Worm (Caenorhabditis elegans) whole organism, late embryonic: ENCODE data around the gene spp-27.

Experiments used
- F13H6.1 ChIP-seq: sonication (generic microtip); optimal IDR thresholded peaks from 2 replicates; lab custom pipeline; 2016; ENCODE audit warnings: missing genetic modification characterization, missing compliant biosample characterization
- K02D7.2 ChIP-seq: sonication (generic microtip); optimal IDR thresholded peaks from 2 replicates; lab custom pipeline; 2017; ENCODE audit warnings: mild to moderate bottlenecking, missing genetic modification characterization, missing compliant biosample characterization
- T23F11.4 ChIP-seq: fragments of 200-800 bp; sonication (Bioruptor generic); optimal IDR thresholded peaks from 2 replicates; lab custom pipeline; 2018; ENCODE audit warnings: mild to moderate bottlenecking, missing genetic modification characterization, missing compliant biosample characterization
- ama-1 ChIP-seq: fragments of 150-350 bp; optimal IDR thresholded peaks from 2 replicates; lab custom pipeline; 2014
- ceh-18 ChIP-seq: sonication (generic microtip); optimal IDR thresholded peaks from 2 replicates; lab custom pipeline; 2016; ENCODE audit warnings: missing genetic modification characterization, missing compliant biosample characterization
- ceh-2 ChIP-seq: sonication (generic microtip); optimal IDR thresholded peaks from 2 replicates; lab custom pipeline; 2016; ENCODE audit warnings: missing genotype, missing genetic modification characterization, missing compliant biosample characterization
- ceh-22 ChIP-seq: sonication (generic microtip); optimal IDR thresholded peaks from 2 replicates; lab custom pipeline; 2017; ENCODE audit warnings: missing biosample characterization, missing genetic modification characterization
- ceh-34 ChIP-seq: sonication (generic microtip); optimal IDR thresholded peaks from 2 replicates; lab custom pipeline; 2016; ENCODE audit warnings: mild to moderate bottlenecking, missing genetic modification characterization, missing compliant biosample characterization
- ceh-45 ChIP-seq: fragments of 200-800 bp; sonication (Bioruptor generic); IDR thresholded peaks from 2 replicates; pipeline ENCODE4 v1.3.6; 2022; ENCODE audit warnings: missing genetic modification reagents, missing genetic modification characterization, missing compliant biosample characterization
- ceh-48 ChIP-seq: sonication (generic microtip); optimal IDR thresholded peaks from 2 replicates; lab custom pipeline; 2016; ENCODE audit warnings: missing genetic modification characterization, inconsistent platforms, missing compliant biosample characterization
- ceh-9 ChIP-seq: sonication (generic microtip); optimal IDR thresholded peaks from 2 replicates; lab custom pipeline; 2016; ENCODE audit warnings: mild to moderate bottlenecking, missing genetic modification characterization, inconsistent platforms, missing compliant biosample characterization
- elt-2 ChIP-seq: sonication (generic microtip); optimal IDR thresholded peaks from 2 replicates; lab custom pipeline; 2016; ENCODE audit warnings: missing genetic modification reagents, missing genetic modification characterization, missing compliant biosample characterization
- elt-4 ChIP-seq: sonication (generic microtip); optimal IDR thresholded peaks from 2 replicates; lab custom pipeline; 2016; ENCODE audit warnings: missing genetic modification characterization, missing compliant biosample characterization
- fkh-6 ChIP-seq: sonication (generic microtip); optimal IDR thresholded peaks from 2 replicates; lab custom pipeline; 2016; ENCODE audit warnings: missing genetic modification characterization, missing compliant biosample characterization
- gmeb-2 ChIP-seq: sonication (generic microtip); optimal IDR thresholded peaks from 2 replicates; lab custom pipeline; 2016; ENCODE audit warnings: missing genetic modification characterization, inconsistent platforms, missing compliant biosample characterization
- hlh-30 ChIP-seq: sonication (generic microtip); optimal IDR thresholded peaks from 2 replicates; lab custom pipeline; 2017; ENCODE audit warnings: antibody characterized with exemption, missing genetic modification characterization, missing compliant biosample characterization; ENCODE audit not compliant: insufficient read depth
- hlh-8 ChIP-seq: sonication (generic microtip); optimal IDR thresholded peaks from 2 replicates; lab custom pipeline; 2016; ENCODE audit warnings: missing genotype, missing genetic modification characterization, missing compliant biosample characterization
- lim-6 ChIP-seq: sonication (generic microtip); optimal IDR thresholded peaks from 2 replicates; lab custom pipeline; 2016; ENCODE audit warnings: missing genetic modification characterization, missing compliant biosample characterization
- madf-2 ChIP-seq: sonication (generic microtip); optimal IDR thresholded peaks from 2 replicates; lab custom pipeline; 2017; ENCODE audit warnings: missing genetic modification characterization, missing compliant biosample characterization
- mec-3 ChIP-seq: sonication (generic microtip); optimal IDR thresholded peaks from 2 replicates; lab custom pipeline; 2016; ENCODE audit warnings: borderline replicate concordance, missing genetic modification characterization, missing compliant biosample characterization
- nhr-232 ChIP-seq: sonication (generic microtip); optimal IDR thresholded peaks from 2 replicates; lab custom pipeline; 2016; ENCODE audit warnings: missing genetic modification characterization, missing compliant biosample characterization
- odd-2 ChIP-seq: sonication (generic microtip); optimal IDR thresholded peaks from 2 replicates; lab custom pipeline; 2017; ENCODE audit warnings: antibody characterized with exemption, mild to moderate bottlenecking, missing genetic modification characterization, missing compliant biosample characterization
- pat-9 ChIP-seq: fragments of 200-800 bp; sonication (Bioruptor generic); optimal IDR thresholded peaks from 2 replicates; lab custom pipeline; 2018; ENCODE audit warnings: mild to moderate bottlenecking, missing genetic modification characterization, moderate library complexity, missing compliant biosample characterization
- ref-2 ChIP-seq: sonication (generic microtip); optimal IDR thresholded peaks from 2 replicates; lab custom pipeline; 2016; ENCODE audit warnings: missing genetic modification characterization, missing compliant biosample characterization
- rnt-1 ChIP-seq: sonication (generic microtip); optimal IDR thresholded peaks from 2 replicates; lab custom pipeline; 2016; ENCODE audit warnings: missing genetic modification characterization, missing compliant biosample characterization
- sdc-2 ChIP-seq: sonication (generic microtip); optimal IDR thresholded peaks from 2 replicates; lab custom pipeline; 2016; ENCODE audit warnings: missing genotype, missing genetic modification characterization, missing compliant biosample characterization
- sox-2 ChIP-seq: fragments of 200-800 bp; sonication (Bioruptor generic); IDR thresholded peaks from 2 replicates; pipeline ENCODE4 v1.3.6; 2022; ENCODE audit warnings: missing genetic modification reagents, missing genetic modification characterization, missing compliant biosample characterization
- sox-4 ChIP-seq: sonication (generic microtip); optimal IDR thresholded peaks from 2 replicates; lab custom pipeline; 2017; ENCODE audit warnings: mild to moderate bottlenecking, missing genetic modification characterization, inconsistent platforms, missing compliant biosample characterization
- tbx-7 ChIP-seq: sonication (generic microtip); optimal IDR thresholded peaks from 2 replicates; lab custom pipeline; 2016; ENCODE audit warnings: missing genotype, missing genetic modification characterization, missing compliant biosample characterization
- ttx-3 ChIP-seq: sonication (generic microtip); optimal IDR thresholded peaks from 2 replicates; lab custom pipeline; 2016; ENCODE audit warnings: missing genetic modification reagents, missing genetic modification characterization, missing compliant biosample characterization
- unc-3 ChIP-seq, 2 experiments: fragments of 200-800 bp in 1 of 2; sonication (Bioruptor generic) in 1 of 2; sonication (generic microtip) in 1 of 2; conservative IDR thresholded peaks in 1 of 2; optimal IDR thresholded peaks in 1 of 2; 2 replicates each; pipeline versions ENCODE4 v1.3.6 to Lab custom; 2016 to 2022; ENCODE audit warnings: missing compliant biosample characterization in 2 of 2, missing genetic modification characterization in 2 of 2, missing genetic modification reagents in 1 of 2
- unc-42 ChIP-seq: sonication (generic microtip); optimal IDR thresholded peaks from 2 replicates; lab custom pipeline; 2016; ENCODE audit warnings: missing genotype, missing genetic modification characterization, missing compliant biosample characterization
- zip-5 ChIP-seq: sonication (generic microtip); optimal IDR thresholded peaks from 2 replicates; lab custom pipeline; 2016; ENCODE audit warnings: missing genetic modification characterization, missing compliant biosample characterization

The spp-27 gene

ce11 chrV:6522879-6523497, 33.9 kb downstream of the spp-27 start:
- peak; percentile 10 for TF ChIP-seq elt-2 (tag; lab: Kevin White, UChicago)
- TF ChIP-seq nhr-232 (tag; lab: Kevin White, UChicago): no peak
- no peak for TF ChIP-seq pat-9 (tag; lab: Kevin White, UChicago)

ce11 chrV:6520385-6521080, 36.4 kb downstream of the spp-27 start, which contains the start of the genes F46E10.2 and F46E10.18:
Gene F46E10.2 (plus strand): TSS chrV:6520435.
Gene F46E10.18 (plus strand): TSS chrV:6521030.
- TF ChIP-seq sdc-2 (no peak), madf-2 (tag; lab: Kevin White, UChicago) (no peak), ceh-2 (no peak), ceh-18 (tag; lab: Kevin White, UChicago) (no peak), fkh-6 (no peak), ceh-48 (tag; lab: Kevin White, UChicago) (no peak), pat-9 (tag; lab: Kevin White, UChicago) (no peak), ama-1 (no peak), elt-4 (tag; lab: Kevin White, UChicago) (no peak), sox-2 (GFP tag; lab: Robert Waterston, UW) (no peak), lim-6 (tag; lab: Kevin White, UChicago) (no peak), mec-3 (tag; lab: Kevin White, UChicago) (no peak), ref-2 (no peak), hlh-30 (tag; lab: Kevin White, UChicago) (no peak), T23F11.4 (GFP tag; lab: Kevin White, UChicago) (no peak), ceh-34 (tag; lab: Kevin White, UChicago) (no peak), hlh-8 (tag; lab: Kevin White, UChicago) (no peak)

- TF ChIP-seq ceh-9 (tag; lab: Kevin White, UChicago) (no peak), odd-2 (no peak), rnt-1 (no peak), K02D7.2 (tag; lab: Kevin White, UChicago) (no peak), sox-4 (no peak), T23F11.4 (GFP tag; lab: Kevin White, UChicago) (no peak), ttx-3 (tag; lab: Kevin White, UChicago) (no peak), ceh-34 (tag; lab: Kevin White, UChicago) (no peak), ceh-22 (no peak), unc-42 (tag; lab: Kevin White, UChicago) (no peak), ceh-48 (tag; lab: Kevin White, UChicago) (no peak), pat-9 (tag; lab: Kevin White, UChicago) (no peak), unc-3 (GFP tag; conservative IDR thresholded peaks at IDR 0.05; lab: Robert Waterston, UW) (no peak), unc-3 (tag; optimal IDR thresholded peaks at IDR 0.05; lab: Kevin White, UChicago) (no peak), mec-3 (tag; lab: Kevin White, UChicago) (no peak), gmeb-2 (tag; lab: Kevin White, UChicago) (no peak), F13H6.1 (tag; lab: Kevin White, UChicago) (no peak), zip-5 (tag; lab: Kevin White, UChicago) (no peak), ceh-45 (GFP tag; lab: Robert Waterston, UW) (no peak), tbx-7 (tag; lab: Kevin White, UChicago) (no peak), lim-6 (tag; lab: Kevin White, UChicago) (no peak)
Observed at ce11 chrV:6518225-6518396, 38.8 kb downstream of the spp-27 start, which contains the start of gene F46E10.3. Gene F46E10.3 (plus strand): TSS chrV:6518297.
